Worm (Caenorhabditis elegans): ENCODE results near the gene wdfy-3.

wdfy-3 gene

DNA sequence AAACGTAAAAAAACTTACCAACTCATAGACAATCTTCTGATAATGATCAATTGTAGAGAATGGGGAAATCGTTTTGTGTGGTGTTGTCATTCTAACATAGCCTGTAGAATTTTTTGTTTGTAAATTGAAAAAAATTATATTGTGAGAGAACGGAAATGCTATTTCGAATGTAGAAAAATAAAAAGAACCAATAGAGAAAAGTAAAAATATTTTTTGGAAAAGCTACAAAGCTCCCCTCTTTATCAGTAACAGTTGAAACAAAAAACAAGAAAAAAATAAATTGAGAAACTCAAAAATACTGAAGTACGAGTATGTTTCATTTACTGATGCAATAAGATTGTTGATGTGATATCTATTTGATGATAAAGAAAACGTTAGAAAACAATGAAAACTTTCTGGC, 58.4 kb downstream of the wdfy-3 start, which contains the start of gene C27D8.3:
C27D8.3 (minus strand) TSS at position 101 of the 400 bp plus-strand sequence.
- no peak for TF ChIP-seq egl-13 (tag; optimal IDR thresholded peaks at IDR 0.05)

DNA sequence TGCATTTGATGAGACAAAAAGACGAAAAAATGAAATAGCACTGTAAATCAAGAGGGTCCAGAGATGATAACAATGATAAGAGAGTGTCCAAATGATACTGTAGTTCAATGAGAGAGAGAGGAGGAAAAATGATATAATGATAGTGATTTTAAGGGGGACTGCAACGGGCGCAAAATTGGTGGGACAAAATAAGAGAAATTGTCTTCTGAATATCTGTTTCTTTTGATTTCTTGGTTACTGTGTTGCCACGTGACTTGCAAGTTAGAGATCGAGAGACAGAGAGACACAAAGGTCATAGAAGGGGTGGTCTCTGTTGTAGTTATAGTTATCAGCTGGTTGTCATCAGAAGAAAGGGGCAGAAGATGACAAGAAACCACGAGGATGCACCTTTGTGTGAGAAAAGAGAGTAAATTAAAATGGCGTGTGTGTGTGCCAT, 62.8 kb downstream of the wdfy-3 start:
- TF ChIP-seq tlp-1 (tag; optimal IDR thresholded peaks at IDR 0.05), result no peak
- no peak for TF ChIP-seq nhr-28 (tag; optimal IDR thresholded peaks at IDR 0.05)
- no peak for TF ChIP-seq sptf-1 (tag; optimal IDR thresholded peaks at IDR 0.05)
- TF ChIP-seq nhr-71 (tag; optimal IDR thresholded peaks at IDR 0.05), result peak; percentile 88
- peak in 1 of 3 experiments; percentile 41 for TF ChIP-seq dpl-1 (GFP tag; optimal IDR thresholded peaks at IDR 0.05)
- peak; percentile 79 for TF ChIP-seq tbx-2 (tag; optimal IDR thresholded peaks at IDR 0.05)
- peak; percentile 80 for TF ChIP-seq blmp-1 (tag; optimal IDR thresholded peaks at IDR 0.05)
- peak; percentile 41 for TF ChIP-seq lir-3 (tag; optimal IDR thresholded peaks at IDR 0.05; ENCODE audit: poor library complexity)
- no peak for TF ChIP-seq pag-3 (tag; optimal IDR thresholded peaks at IDR 0.05; ENCODE audit: borderline replicate concordance, insufficient read depth)
- no peak for TF ChIP-seq Y116A8C.19 (tag; optimal IDR thresholded peaks at IDR 0.05; ENCODE audit: borderline replicate concordance)
- TF ChIP-seq ztf-11 (tag; optimal IDR thresholded peaks at IDR 0.05), result no peak
- TF ChIP-seq unc-86 (tag; optimal IDR thresholded peaks at IDR 0.05), result no peak
- TF ChIP-seq egl-27 (tag; optimal IDR thresholded peaks at IDR 0.05), result peak in 1 of 2 experiments; percentile 2
- TF ChIP-seq efl-1 (optimal IDR thresholded peaks at IDR 0.05), result peak; percentile 8 to 26
- peak; percentile 13 to 93 for TF ChIP-seq efl-1 (GFP tag; optimal IDR thresholded peaks at IDR 0.05 in 1 of 2)
- TF ChIP-seq C34B4.2 (tag; optimal IDR thresholded peaks at IDR 0.05), result no peak
- TF ChIP-seq skn-1 (tag; optimal IDR thresholded peaks at IDR 0.05), result no peak
- TF ChIP-seq snu-23 (GFP tag; optimal IDR thresholded peaks at IDR 0.05), result peak; percentile 78
- peak; percentile 56 for TF ChIP-seq nhr-47 (tag; optimal IDR thresholded peaks at IDR 0.05)
- TF ChIP-seq lin-35 (GFP tag; optimal IDR thresholded peaks at IDR 0.05), result peak in 1 of 2 experiments; percentile 81
- TF ChIP-seq nhr-237 (tag; optimal IDR thresholded peaks at IDR 0.05), result no peak
- peak; percentile 47 for TF ChIP-seq unc-130 (tag; optimal IDR thresholded peaks at IDR 0.05)
- no peak for TF ChIP-seq ceh-82 (tag; optimal IDR thresholded peaks at IDR 0.05)
- TF ChIP-seq ztf-4 (tag; optimal IDR thresholded peaks at IDR 0.05), result no peak
- no peak for TF ChIP-seq egl-13 (tag; optimal IDR thresholded peaks at IDR 0.05)
- peak; percentile 61 for TF ChIP-seq elt-2 (tag; optimal IDR thresholded peaks at IDR 0.05)
- no peak for TF ChIP-seq lin-13 (GFP tag; optimal IDR thresholded peaks at IDR 0.05)
- TF ChIP-seq jun-1 (tag; optimal IDR thresholded peaks at IDR 0.05), result peak; percentile 58
- peak; percentile 56 for TF ChIP-seq grh-1 (GFP tag; IDR thresholded peaks at IDR 0.05)
- TF ChIP-seq mep-1 (tag; optimal IDR thresholded peaks at IDR 0.05), result peak; percentile 25
- peak; percentile 23 for TF ChIP-seq C16A3.4 (tag; optimal IDR thresholded peaks at IDR 0.05)
- no peak for TF ChIP-seq lin-39 (tag; optimal IDR thresholded peaks at IDR 0.05)
- TF ChIP-seq efl-3 (GFP tag; optimal IDR thresholded peaks at IDR 0.05), result no peak
- TF ChIP-seq lin-14 (GFP tag; optimal IDR thresholded peaks at IDR 0.05), result peak; percentile 81
- no peak for TF ChIP-seq unc-62 (GFP tag; optimal IDR thresholded peaks at IDR 0.05)
- no peak for TF ChIP-seq isw-1 (GFP tag; IDR thresholded peaks at IDR 0.05)
- TF ChIP-seq hlh-17 (GFP tag; optimal IDR thresholded peaks at IDR 0.05; ENCODE audit: borderline replicate concordance), result no peak
- TF ChIP-seq nhr-19 (GFP tag; conservative IDR thresholded peaks at IDR 0.05), result peak; percentile 63
- no peak for TF ChIP-seq swsn-7 (tag; optimal IDR thresholded peaks at IDR 0.05)
- no peak for TF ChIP-seq sox-4 (tag; optimal IDR thresholded peaks at IDR 0.05)
- peak; percentile 93 for TF ChIP-seq nhr-20 (tag; optimal IDR thresholded peaks at IDR 0.05)
- TF ChIP-seq lsy-2 (tag; optimal IDR thresholded peaks at IDR 0.05), result peak; percentile 50 to 82
- TF ChIP-seq elt-3 (tag; optimal IDR thresholded peaks at IDR 0.05), result peak in 5 of 6 experiments; percentile 75 to 97 (median 96)
- no peak for TF ChIP-seq sup-37 (GFP tag; optimal IDR thresholded peaks at IDR 0.05)
- peak; percentile 76 for TF ChIP-seq vab-15 (tag; optimal IDR thresholded peaks at IDR 0.05)
- peak; percentile 84 for TF ChIP-seq nhr-90 (tag; optimal IDR thresholded peaks at IDR 0.05; ENCODE audit: poor library complexity)
- TF ChIP-seq nhr-85 (tag), result peak; percentile 95
- TF ChIP-seq mdl-1 (tag; optimal IDR thresholded peaks at IDR 0.05), result peak in 1 of 2 experiments; percentile 91

Measured in whole organism, L1 larva.